Worm (Caenorhabditis elegans) whole organism, L2 larva: ENCODE measurements around the gene F46F2.3.
A peak's percentile ranks its signal among the peaks of the same experiment; 100 is the strongest.

Experiments
- C34F6.9 ChIP-seq: fragments of 150-350 bp; optimal IDR thresholded peaks from 2 replicates; lab custom pipeline; 2014; ENCODE audit warnings: missing biosample characterization, missing genetic modification characterization
- F13H6.1 ChIP-seq: sonication (generic microtip); optimal IDR thresholded peaks from 2 replicates; lab custom pipeline; 2016; ENCODE audit warnings: missing genetic modification characterization, missing compliant biosample characterization
- R02D3.7 ChIP-seq: fragments of 150-350 bp; optimal IDR thresholded peaks from 2 replicates; lab custom pipeline; 2014; ENCODE audit warnings: missing biosample characterization, missing genetic modification characterization
- Y55F3AM.14 ChIP-seq: fragments of 200-800 bp; sonication (Bioruptor generic); optimal IDR thresholded peaks from 2 replicates; lab custom pipeline; 2018; ENCODE audit warnings: mild to moderate bottlenecking, missing genetic modification characterization, missing compliant biosample characterization
- ZK546.5 ChIP-seq: sonication (generic microtip); optimal IDR thresholded peaks from 2 replicates; lab custom pipeline; 2017; ENCODE audit warnings: missing biosample characterization, missing genetic modification characterization
- alr-1 ChIP-seq: fragments of 150-350 bp; optimal IDR thresholded peaks from 2 replicates; lab custom pipeline; 2014; ENCODE audit warnings: missing biosample characterization, missing genetic modification characterization
- aly-2 ChIP-seq: fragments of 150-350 bp; optimal IDR thresholded peaks from 2 replicates; lab custom pipeline; 2014; ENCODE audit warnings: missing biosample characterization, missing genetic modification characterization
- ama-1 ChIP-seq: fragments of 150-350 bp; optimal IDR thresholded peaks from 2 replicates; lab custom pipeline; 2018; ENCODE audit warnings: inconsistent platforms
- blmp-1 ChIP-seq: sonication (generic microtip); optimal IDR thresholded peaks from 2 replicates; lab custom pipeline; 2017; ENCODE audit warnings: missing genetic modification characterization, mild to moderate bottlenecking, missing compliant biosample characterization, antibody characterized with exemption, moderate library complexity; ENCODE audit not compliant: insufficient read depth
- ceh-16 ChIP-seq: fragments of 150-350 bp; optimal IDR thresholded peaks from 2 replicates; lab custom pipeline; 2014; ENCODE audit warnings: missing biosample characterization, missing genetic modification characterization
- ceh-82 ChIP-seq: fragments of 150-350 bp; optimal IDR thresholded peaks from 2 replicates; lab custom pipeline; 2014; ENCODE audit warnings: missing biosample characterization, missing genetic modification characterization
- crh-2 ChIP-seq: sonication (generic microtip); optimal IDR thresholded peaks from 2 replicates; lab custom pipeline; 2017; ENCODE audit warnings: missing biosample characterization, missing genetic modification characterization
- dmd-4 ChIP-seq: sonication (generic microtip); optimal IDR thresholded peaks from 2 replicates; lab custom pipeline; 2017; ENCODE audit warnings: missing biosample characterization, missing genetic modification characterization
- egl-27 ChIP-seq: sonication (generic microtip); optimal IDR thresholded peaks from 3 replicates; lab custom pipeline; 2017; ENCODE audit warnings: missing biosample characterization, missing genetic modification reagents, missing genetic modification characterization
- elt-3 ChIP-seq: sonication (generic microtip); optimal IDR thresholded peaks from 2 replicates; lab custom pipeline; 2017; ENCODE audit warnings: missing biosample characterization, missing genetic modification characterization
- fos-1 ChIP-seq: fragments of 150-350 bp; optimal IDR thresholded peaks from 2 replicates; lab custom pipeline; 2014; ENCODE audit warnings: missing biosample characterization, missing genetic modification characterization
- gmeb-1 ChIP-seq: fragments of 150-350 bp; optimal IDR thresholded peaks from 2 replicates; lab custom pipeline; 2014; ENCODE audit warnings: missing biosample characterization, missing genetic modification characterization
- lin-11 ChIP-seq: fragments of 150-350 bp; sonication (generic microtip); optimal IDR thresholded peaks from 2 replicates; lab custom pipeline; 2014; ENCODE audit warnings: missing biosample characterization, missing genetic modification characterization, inconsistent platforms, mixed read lengths
- lin-13 ChIP-seq: fragments of 150-350 bp; optimal IDR thresholded peaks from 2 replicates; lab custom pipeline; 2014; ENCODE audit warnings: missing biosample characterization, missing genetic modification reagents, missing genetic modification characterization
- lin-39 ChIP-seq: fragments of 150-350 bp; optimal IDR thresholded peaks from 2 replicates; lab custom pipeline; 2014; ENCODE audit warnings: missing biosample characterization, missing genetic modification reagents, missing genetic modification characterization
- lsy-2 ChIP-seq, 2 experiments: fragments of 150-350 bp in 1 of 2; sonication (generic microtip) in 1 of 2; optimal IDR thresholded peaks; 2 replicates each; lab custom pipeline; 2014 to 2017; ENCODE audit warnings: missing biosample characterization in 2 of 2, missing genetic modification characterization in 2 of 2
- mab-5 ChIP-seq: fragments of 150-350 bp; optimal IDR thresholded peaks from 2 replicates; lab custom pipeline; 2014; ENCODE audit warnings: missing biosample characterization, missing genetic modification characterization
- mbf-1 ChIP-seq: sonication (generic microtip); optimal IDR thresholded peaks from 2 replicates; lab custom pipeline; 2017; ENCODE audit warnings: missing biosample characterization, missing genetic modification characterization
- nhr-10 ChIP-seq: sonication (generic microtip); optimal IDR thresholded peaks from 2 replicates; lab custom pipeline; 2017; ENCODE audit warnings: missing biosample characterization, missing genetic modification characterization
- nhr-12 ChIP-seq: fragments of 150-350 bp; optimal IDR thresholded peaks from 2 replicates; lab custom pipeline; 2014; ENCODE audit warnings: missing biosample characterization, missing genetic modification characterization
- nhr-129 ChIP-seq: fragments of 150-350 bp; optimal IDR thresholded peaks from 2 replicates; lab custom pipeline; 2014; ENCODE audit warnings: missing biosample characterization, missing genetic modification characterization
- nhr-21 ChIP-seq: fragments of 150-350 bp; optimal IDR thresholded peaks from 2 replicates; lab custom pipeline; 2014; ENCODE audit warnings: missing biosample characterization, missing genetic modification characterization
- nhr-237 ChIP-seq: fragments of 150-350 bp; optimal IDR thresholded peaks from 2 replicates; lab custom pipeline; 2014; ENCODE audit warnings: missing biosample characterization, missing genetic modification characterization
- nhr-25 ChIP-seq: fragments of 150-350 bp; sonication (generic microtip); optimal IDR thresholded peaks from 3 replicates; lab custom pipeline; 2014; ENCODE audit warnings: missing biosample characterization, missing genetic modification characterization
- nhr-6 ChIP-seq: fragments of 150-350 bp; optimal IDR thresholded peaks from 2 replicates; lab custom pipeline; 2014; ENCODE audit warnings: missing biosample characterization, missing genetic modification characterization
- peb-1 ChIP-seq: fragments of 150-350 bp; optimal IDR thresholded peaks from 2 replicates; lab custom pipeline; 2014; ENCODE audit warnings: missing biosample characterization, missing genetic modification characterization
- sem-4 ChIP-seq: fragments of 150-350 bp; optimal IDR thresholded peaks from 2 replicates; lab custom pipeline; 2014; ENCODE audit warnings: missing biosample characterization, missing genetic modification reagents, missing genetic modification characterization
- skn-1 ChIP-seq: sonication (generic microtip); optimal IDR thresholded peaks from 2 replicates; lab custom pipeline; 2017; ENCODE audit warnings: missing biosample characterization, missing genetic modification characterization
- sma-3 ChIP-seq: sonication (generic microtip); optimal IDR thresholded peaks from 2 replicates; lab custom pipeline; 2016; ENCODE audit warnings: missing genetic modification reagents, missing genetic modification characterization, missing compliant biosample characterization
- sma-9 ChIP-seq, 2 experiments: fragments of 150-350 bp in 1 of 2; sonication (generic microtip) in 1 of 2; optimal IDR thresholded peaks; 2 replicates each; lab custom pipeline; 2014 to 2016; ENCODE audit warnings: missing genetic modification characterization in 2 of 2, mild to moderate bottlenecking in 1 of 2, missing biosample characterization in 1 of 2, missing compliant biosample characterization in 1 of 2, missing genetic modification reagents in 1 of 2, moderate library complexity in 1 of 2
- snpc-4 ChIP-seq: fragments of 150-350 bp; optimal IDR thresholded peaks from 2 replicates; lab custom pipeline; 2014; ENCODE audit warnings: missing biosample characterization, missing genetic modification characterization
- unc-62 ChIP-seq: fragments of 150-350 bp; optimal IDR thresholded peaks from 2 replicates; lab custom pipeline; 2014; ENCODE audit warnings: missing biosample characterization, missing genetic modification reagents, missing genetic modification characterization
- zag-1 ChIP-seq: fragments of 150-350 bp; optimal IDR thresholded peaks from 2 replicates; lab custom pipeline; 2014; ENCODE audit warnings: missing biosample characterization, missing genetic modification characterization
- ztf-1 ChIP-seq: fragments of 200-800 bp; sonication (Bioruptor generic); conservative IDR thresholded peaks from 2 replicates; pipeline ENCODE4 v1.3.6; 2022; ENCODE audit warnings: missing genetic modification characterization, missing compliant biosample characterization
- ztf-11 ChIP-seq: sonication (generic microtip); optimal IDR thresholded peaks from 2 replicates; lab custom pipeline; 2017; ENCODE audit warnings: missing biosample characterization, missing genetic modification characterization
- ztf-4 ChIP-seq: fragments of 150-350 bp; optimal IDR thresholded peaks from 2 replicates; lab custom pipeline; 2014; ENCODE audit warnings: missing biosample characterization, missing genetic modification characterization

F46F2.3 gene

ce11 chrX:15280318-15280717 is 20.2 kb upstream of the F46F2.3 start:
- TF ChIP-seq ceh-16 (tag; lab: Kevin White, UChicago) (no peak), ztf-11 (tag; lab: Kevin White, UChicago) (no peak), sma-9 (GFP tag; optimal IDR thresholded peaks at IDR 0.05; lab: Kevin White, UChicago) (peak; percentile 1), sma-9 (tag; optimal IDR thresholded peaks at IDR 0.05; lab: Kevin White, UChicago) (no peak), ztf-1 (no peak), dmd-4 (tag; lab: Kevin White, UChicago) (no peak), nhr-25 (tag; lab: Kevin White, UChicago) (peak; percentile 37)

DNA sequence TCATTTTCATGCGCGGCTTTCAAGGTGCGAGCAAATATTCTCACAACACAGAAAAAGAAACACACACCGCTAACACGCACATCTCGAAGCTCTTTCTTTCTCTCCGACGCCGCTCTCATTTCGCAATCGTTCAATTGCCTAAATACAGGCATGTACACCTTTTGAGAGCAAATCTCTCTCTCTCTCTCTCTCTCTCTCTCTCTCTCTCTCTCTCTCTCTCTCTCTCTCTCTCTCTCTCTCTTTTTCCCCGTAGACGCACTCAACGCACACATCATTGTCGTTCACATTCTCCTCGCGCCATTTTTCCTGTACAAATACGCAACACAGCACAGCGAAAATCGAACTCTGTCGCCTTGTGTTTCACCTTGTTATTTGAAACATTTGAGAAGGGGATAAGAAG is 19.2 kb upstream of the F46F2.3 start:
- peak; percentile 16 for TF ChIP-seq F13H6.1 (tag; lab: Kevin White, UChicago)
- peak; percentile 36 for TF ChIP-seq egl-27 (tag; lab: Kevin White, UChicago)
- TF ChIP-seq fos-1 (tag; lab: Kevin White, UChicago) = peak; percentile 23
- TF ChIP-seq nhr-21 (tag; lab: Kevin White, UChicago) = no peak
- no peak for TF ChIP-seq zag-1 (tag; lab: Kevin White, UChicago)
- TF ChIP-seq crh-2 = peak; percentile 41
- no peak for TF ChIP-seq ama-1
- peak; percentile 11 for TF ChIP-seq nhr-25 (tag; lab: Kevin White, UChicago)
- no peak for TF ChIP-seq nhr-12 (tag; lab: Kevin White, UChicago)
- no peak for TF ChIP-seq nhr-237 (tag; lab: Kevin White, UChicago)
- no peak for TF ChIP-seq elt-3 (tag; lab: Kevin White, UChicago)
- no peak for TF ChIP-seq mbf-1 (tag; lab: Kevin White, UChicago)
- no peak for TF ChIP-seq nhr-10
- TF ChIP-seq alr-1 = no peak
- no peak for TF ChIP-seq unc-62 (GFP tag; lab: Kevin White, UChicago)
- TF ChIP-seq lin-13 (GFP tag; lab: Kevin White, UChicago) = no peak
- TF ChIP-seq C34F6.9 (tag; lab: Kevin White, UChicago) = no peak
- TF ChIP-seq ceh-82 (tag; lab: Kevin White, UChicago) = no peak
- no peak for TF ChIP-seq aly-2 (tag; lab: Kevin White, UChicago)
- peak; percentile 57 for TF ChIP-seq nhr-129 (tag; lab: Kevin White, UChicago)
- TF ChIP-seq ztf-1 = no peak
- no peak for TF ChIP-seq ztf-11 (tag; lab: Kevin White, UChicago)

DNA sequence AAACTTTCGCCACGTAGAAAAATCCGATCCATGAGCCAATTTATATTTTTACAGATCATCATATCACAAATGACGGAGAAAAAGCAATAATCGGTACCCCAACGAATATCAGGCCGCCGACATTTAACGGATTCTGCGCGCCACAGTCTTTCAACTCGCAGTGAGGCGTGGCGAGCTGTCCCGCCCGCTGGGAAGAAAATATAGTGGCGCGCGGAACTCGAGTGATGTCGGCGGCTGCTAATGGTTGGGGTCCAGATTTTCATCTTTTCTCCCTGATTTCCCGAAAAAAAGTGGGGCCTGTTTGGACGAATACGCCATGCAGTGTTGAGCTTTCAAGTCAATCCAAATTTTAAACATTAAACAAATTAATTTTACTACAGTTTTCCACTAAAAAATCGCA is 18.5 kb upstream of the F46F2.3 start:
- peak; percentile 84 for TF ChIP-seq snpc-4 (tag; lab: Kevin White, UChicago)
- TF ChIP-seq gmeb-1 (tag; lab: Kevin White, UChicago) = no peak
- TF ChIP-seq nhr-6 = no peak
- TF ChIP-seq mbf-1 (tag; lab: Kevin White, UChicago) = no peak
- no peak for TF ChIP-seq sem-4 (tag; lab: Kevin White, UChicago)
- TF ChIP-seq ztf-1 = no peak
- no peak for TF ChIP-seq R02D3.7 (tag; lab: Kevin White, UChicago)
- TF ChIP-seq aly-2 (tag; lab: Kevin White, UChicago) = no peak

DNA sequence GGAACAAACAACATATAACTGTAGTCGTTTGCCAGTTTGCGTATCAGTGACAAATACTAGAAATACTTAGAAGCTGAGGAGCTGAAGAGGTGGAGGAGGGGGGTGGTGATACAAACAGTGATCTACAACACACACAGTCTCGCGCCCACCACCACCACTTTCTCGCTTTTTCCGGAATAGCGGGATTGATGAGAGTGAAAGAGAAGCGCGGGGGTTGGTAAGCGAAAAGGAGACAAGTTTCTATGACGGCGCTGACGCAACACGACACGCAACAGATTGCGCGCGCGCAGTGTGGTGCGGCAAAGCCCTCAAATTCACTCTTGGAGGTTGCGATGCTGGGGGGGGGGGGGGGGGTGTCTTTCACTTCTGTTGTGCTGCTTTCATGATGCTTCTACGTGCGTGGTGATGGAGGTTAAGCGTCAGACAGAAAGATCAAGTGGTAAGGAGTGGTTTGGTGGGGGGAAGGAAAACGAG is 17.7 kb upstream of the F46F2.3 start, which contains the start of gene kin-20:
Gene kin-20, minus strand, starts transcription at position 51 of the 474 bp plus-strand sequence.
- TF ChIP-seq blmp-1 (tag; lab: Kevin White, UChicago) (peak; percentile 43), sma-9 (GFP tag; optimal IDR thresholded peaks at IDR 0.05; lab: Kevin White, UChicago) (no peak), sma-9 (tag; optimal IDR thresholded peaks at IDR 0.05; lab: Kevin White, UChicago) (no peak), Y55F3AM.14 (GFP tag; lab: Kevin White, UChicago) (no peak), nhr-25 (tag; lab: Kevin White, UChicago) (peak; percentile 42), F13H6.1 (tag; lab: Kevin White, UChicago) (peak; percentile 38), lin-11 (tag; lab: Kevin White, UChicago) (no peak), nhr-237 (tag; lab: Kevin White, UChicago) (no peak)

ce11 chrX:15276774-15277173 is 16.7 kb upstream of the F46F2.3 start:
- TF ChIP-seq lin-11 (tag; lab: Kevin White, UChicago) (no peak), ztf-11 (tag; lab: Kevin White, UChicago) (no peak), Y55F3AM.14 (GFP tag; lab: Kevin White, UChicago) (peak; percentile 48), aly-2 (tag; lab: Kevin White, UChicago) (no peak), R02D3.7 (tag; lab: Kevin White, UChicago) (no peak), lin-39 (tag; lab: Kevin White, UChicago) (no peak), skn-1 (tag; lab: Kevin White, UChicago) (no peak), sma-3 (GFP tag; lab: Kevin White, UChicago) (peak; percentile 70), zag-1 (tag; lab: Kevin White, UChicago) (peak; percentile 38), ZK546.5 (tag; lab: Kevin White, UChicago) (no peak), nhr-10 (no peak), fos-1 (tag; lab: Kevin White, UChicago) (peak; percentile 53), elt-3 (tag; lab: Kevin White, UChicago) (no peak), ama-1 (no peak), nhr-21 (tag; lab: Kevin White, UChicago) (peak; percentile 89), peb-1 (no peak), ztf-4 (tag; lab: Kevin White, UChicago) (peak; percentile 80), mab-5 (tag; lab: Kevin White, UChicago) (peak; percentile 70), nhr-237 (tag; lab: Kevin White, UChicago) (no peak), lsy-2 (tag; optimal IDR thresholded peaks at IDR 0.05; lab: Kevin White, UChicago) (peak; percentile 22 to 76), mbf-1 (tag; lab: Kevin White, UChicago) (no peak), ceh-82 (tag; lab: Kevin White, UChicago) (no peak), nhr-25 (tag; lab: Kevin White, UChicago) (peak; percentile 92), ztf-1 (no peak), crh-2 (peak; percentile 82), gmeb-1 (tag; lab: Kevin White, UChicago) (peak; percentile 38), snpc-4 (tag; lab: Kevin White, UChicago) (peak; percentile 36)
